Worm (Caenorhabditis elegans) whole organism, mixed stage, embryonic: ENCODE measurements around the gene gcy-8.

Source experiments
- M03D4.4 ChIP-seq: sonication (generic microtip); optimal IDR thresholded peaks from 2 replicates; lab custom pipeline; 2017; ENCODE audit warnings: mild to moderate bottlenecking, missing genetic modification characterization, missing compliant biosample characterization
- bed-3 ChIP-seq: fragments of 200-800 bp; sonication (Bioruptor generic); optimal IDR thresholded peaks from 3 replicates; lab custom pipeline; 2018; ENCODE audit warnings: mild to moderate bottlenecking, missing genetic modification characterization, moderate library complexity, missing compliant biosample characterization
- blmp-1 ChIP-seq: fragments of 150-350 bp; optimal IDR thresholded peaks from 2 replicates; lab custom pipeline; 2014; ENCODE audit warnings: missing biosample characterization, missing genetic modification characterization
- ceh-43 ChIP-seq: fragments of 200-800 bp; sonication (Bioruptor generic); optimal IDR thresholded peaks from 2 replicates; lab custom pipeline; 2018; ENCODE audit warnings: mild to moderate bottlenecking, missing genetic modification characterization, moderate library complexity, missing compliant biosample characterization
- ces-1 ChIP-seq: fragments of 150-350 bp; optimal IDR thresholded peaks from 2 replicates; lab custom pipeline; 2014; ENCODE audit warnings: missing biosample characterization, missing genetic modification reagents, missing genetic modification characterization
- cnd-1 ChIP-seq: fragments of 200-800 bp; sonication (Bioruptor generic); optimal IDR thresholded peaks from 2 replicates; lab custom pipeline; 2018; ENCODE audit warnings: mild to moderate bottlenecking, missing genetic modification characterization, missing compliant biosample characterization
- drap-1 ChIP-seq: fragments of 200-800 bp; sonication (Bioruptor generic); optimal IDR thresholded peaks from 3 replicates; lab custom pipeline; 2018; ENCODE audit warnings: mild to moderate bottlenecking, missing genetic modification characterization, missing compliant biosample characterization
- elt-1 ChIP-seq: sonication (generic microtip); optimal IDR thresholded peaks from 2 replicates; lab custom pipeline; 2017; ENCODE audit warnings: missing genetic modification characterization, mild to moderate bottlenecking, missing compliant biosample characterization, antibody characterized with exemption, moderate library complexity, borderline replicate concordance; ENCODE audit not compliant: insufficient read depth
- elt-3 ChIP-seq: fragments of 150-350 bp; optimal IDR thresholded peaks from 2 replicates; lab custom pipeline; 2014; ENCODE audit warnings: missing biosample characterization, missing genetic modification characterization
- flh-1 ChIP-seq: fragments of 200-800 bp; sonication (Bioruptor generic); optimal IDR thresholded peaks from 2 replicates; lab custom pipeline; 2018; ENCODE audit warnings: mild to moderate bottlenecking, missing genetic modification characterization, moderate library complexity, missing compliant biosample characterization
- hlh-1 ChIP-seq: fragments of 150-350 bp; optimal IDR thresholded peaks from 2 replicates; lab custom pipeline; 2014; ENCODE audit warnings: missing biosample characterization, missing genetic modification reagents, missing genetic modification characterization
- lin-13 ChIP-seq: fragments of 150-350 bp; optimal IDR thresholded peaks from 2 replicates; lab custom pipeline; 2014; ENCODE audit warnings: missing biosample characterization, missing genetic modification characterization
- lin-32 ChIP-seq: fragments of 200-800 bp; sonication (Bioruptor generic); optimal IDR thresholded peaks from 2 replicates; lab custom pipeline; 2018; ENCODE audit warnings: mild to moderate bottlenecking, missing genetic modification characterization, missing compliant biosample characterization
- lsy-2 ChIP-seq: fragments of 150-350 bp; optimal IDR thresholded peaks from 2 replicates; lab custom pipeline; 2014; ENCODE audit warnings: missing biosample characterization, missing genetic modification characterization
- mab-5 ChIP-seq: fragments of 150-350 bp; optimal IDR thresholded peaks from 2 replicates; lab custom pipeline; 2014; ENCODE audit warnings: missing biosample characterization, missing genetic modification characterization
- mep-1 ChIP-seq: fragments of 150-350 bp; optimal IDR thresholded peaks from 2 replicates; lab custom pipeline; 2017; ENCODE audit warnings: missing biosample characterization, missing genetic modification reagents, missing genetic modification characterization, inconsistent platforms
- mls-2 ChIP-seq: sonication (generic microtip); optimal IDR thresholded peaks from 2 replicates; lab custom pipeline; 2016; ENCODE audit warnings: mild to moderate bottlenecking, missing genetic modification characterization, moderate library complexity, missing compliant biosample characterization
- nhr-12 ChIP-seq: fragments of 150-350 bp; optimal IDR thresholded peaks from 2 replicates; lab custom pipeline; 2014; ENCODE audit warnings: missing biosample characterization, missing genetic modification characterization
- nhr-237 ChIP-seq: fragments of 150-350 bp; optimal IDR thresholded peaks from 2 replicates; lab custom pipeline; 2014; ENCODE audit warnings: missing biosample characterization, missing genetic modification characterization
- nhr-28 ChIP-seq: fragments of 150-350 bp; optimal IDR thresholded peaks from 2 replicates; lab custom pipeline; 2014; ENCODE audit warnings: missing biosample characterization, missing genetic modification characterization
- nhr-76 ChIP-seq: sonication (generic microtip); optimal IDR thresholded peaks from 2 replicates; lab custom pipeline; 2017; ENCODE audit warnings: missing biosample characterization, missing genetic modification characterization
- pha-4 ChIP-seq: fragments of 150-350 bp; optimal IDR thresholded peaks from 2 replicates; lab custom pipeline; 2018; ENCODE audit warnings: missing biosample characterization, missing genetic modification reagents, missing genetic modification characterization
- sem-2 ChIP-seq: fragments of 200-800 bp; sonication (Bioruptor generic); optimal IDR thresholded peaks from 2 replicates; lab custom pipeline; 2018; ENCODE audit warnings: mild to moderate bottlenecking, missing genetic modification characterization, missing compliant biosample characterization
- snpc-4 ChIP-seq: fragments of 150-350 bp; optimal IDR thresholded peaks from 2 replicates; lab custom pipeline; 2014; ENCODE audit warnings: missing biosample characterization, missing genetic modification characterization
- sptf-1 ChIP-seq: sonication (generic microtip); optimal IDR thresholded peaks from 2 replicates; lab custom pipeline; 2017; ENCODE audit warnings: mild to moderate bottlenecking, missing genetic modification characterization, moderate library complexity, missing compliant biosample characterization
- tbx-8 ChIP-seq: fragments of 200-800 bp; sonication (Bioruptor generic); optimal IDR thresholded peaks from 2 replicates; lab custom pipeline; 2018; ENCODE audit warnings: mild to moderate bottlenecking, missing genetic modification characterization, moderate library complexity, missing compliant biosample characterization
- unc-120 ChIP-seq: sonication (generic microtip); optimal IDR thresholded peaks from 2 replicates; lab custom pipeline; 2017; ENCODE audit warnings: missing genetic modification characterization, missing compliant biosample characterization; ENCODE audit not compliant: poor library complexity, severe bottlenecking
- unc-62 ChIP-seq: fragments of 150-350 bp; optimal IDR thresholded peaks from 2 replicates; lab custom pipeline; 2014; ENCODE audit warnings: missing biosample characterization, missing genetic modification reagents, missing genetic modification characterization
- zip-8 ChIP-seq: fragments of 150-350 bp; optimal IDR thresholded peaks from 2 replicates; lab custom pipeline; 2014; ENCODE audit warnings: missing biosample characterization, missing genetic modification characterization
- ztf-11 ChIP-seq: fragments of 150-350 bp; optimal IDR thresholded peaks from 2 replicates; lab custom pipeline; 2014; ENCODE audit warnings: missing biosample characterization, missing genetic modification characterization

gcy-8 gene

DNA sequence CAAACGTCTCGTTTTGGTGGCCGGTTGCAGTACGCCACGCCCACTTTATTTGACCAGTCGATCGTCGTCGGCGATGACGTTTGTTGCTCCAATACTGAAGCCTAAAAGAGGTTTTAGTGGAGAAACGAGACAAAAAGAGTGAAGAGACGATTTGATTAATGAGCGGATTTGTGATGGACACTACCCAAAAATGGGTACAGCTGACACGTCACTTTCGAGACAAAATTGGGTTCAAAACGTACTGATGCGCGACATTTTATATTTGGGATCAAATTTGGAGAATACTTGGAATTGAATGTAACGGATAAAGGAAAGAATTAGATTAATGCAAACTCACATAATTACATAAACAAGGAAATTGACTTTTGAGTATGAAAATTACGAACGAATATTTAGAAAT is 30.5 kb upstream of the gcy-8 start, which contains the start of gene ilys-4:
Gene ilys-4, minus strand, starts transcription at position 101 of the 400 bp plus-strand sequence.
- TF ChIP-seq bed-3 (no peak), sptf-1 (tag; lab: Kevin White, UChicago) (no peak), zip-8 (tag; lab: Kevin White, UChicago) (no peak), ceh-43 (GFP tag; lab: Kevin White, UChicago) (no peak), snpc-4 (tag; lab: Kevin White, UChicago) (no peak), lin-13 (tag; lab: Kevin White, UChicago) (no peak), cnd-1 (tag; lab: Kevin White, UChicago) (no peak), unc-120 (no peak), tbx-8 (GFP tag; lab: Kevin White, UChicago) (no peak), flh-1 (GFP tag; lab: Kevin White, UChicago) (no peak), nhr-12 (tag; lab: Kevin White, UChicago) (no peak), unc-62 (GFP tag; lab: Kevin White, UChicago) (no peak), nhr-237 (tag; lab: Kevin White, UChicago) (no peak), drap-1 (GFP tag; lab: Kevin White, UChicago) (no peak), mab-5 (tag; lab: Kevin White, UChicago) (no peak), sem-2 (GFP tag; lab: Kevin White, UChicago) (no peak), M03D4.4 (no peak), lsy-2 (tag; lab: Kevin White, UChicago) (no peak), nhr-76 (tag; lab: Kevin White, UChicago) (no peak), hlh-1 (no peak)

DNA sequence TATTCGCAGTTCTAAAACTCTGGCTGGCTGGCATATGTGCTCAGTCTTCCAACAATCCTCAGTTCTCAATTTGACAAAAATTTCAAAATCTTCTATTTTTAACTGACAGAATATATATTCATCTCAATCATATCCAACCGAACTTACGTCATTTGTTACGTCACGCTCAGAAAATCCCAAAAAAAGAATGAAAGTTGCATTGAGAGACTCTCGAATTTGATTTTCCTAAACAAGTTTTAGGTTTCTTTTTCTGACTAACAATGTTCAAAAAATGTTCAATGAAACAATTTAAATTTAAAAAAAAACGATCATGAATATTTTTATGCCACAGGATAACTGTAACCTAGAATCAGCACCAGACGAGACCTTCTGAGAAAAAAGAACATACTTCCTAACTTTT is 30.0 kb upstream of the gcy-8 start:
- no peak for TF ChIP-seq nhr-237 (tag; lab: Kevin White, UChicago)
- TF ChIP-seq nhr-28 (tag; lab: Kevin White, UChicago) = no peak
- TF ChIP-seq mls-2 (tag; lab: Kevin White, UChicago) = no peak
- TF ChIP-seq lin-32 (GFP tag; lab: Kevin White, UChicago) = no peak
- TF ChIP-seq unc-62 (GFP tag; lab: Kevin White, UChicago) = no peak
- TF ChIP-seq zip-8 (tag; lab: Kevin White, UChicago) = peak; percentile 96
- no peak for TF ChIP-seq snpc-4 (tag; lab: Kevin White, UChicago)
- TF ChIP-seq M03D4.4 = no peak
- TF ChIP-seq, all 35 proteins: peak for 1

DNA sequence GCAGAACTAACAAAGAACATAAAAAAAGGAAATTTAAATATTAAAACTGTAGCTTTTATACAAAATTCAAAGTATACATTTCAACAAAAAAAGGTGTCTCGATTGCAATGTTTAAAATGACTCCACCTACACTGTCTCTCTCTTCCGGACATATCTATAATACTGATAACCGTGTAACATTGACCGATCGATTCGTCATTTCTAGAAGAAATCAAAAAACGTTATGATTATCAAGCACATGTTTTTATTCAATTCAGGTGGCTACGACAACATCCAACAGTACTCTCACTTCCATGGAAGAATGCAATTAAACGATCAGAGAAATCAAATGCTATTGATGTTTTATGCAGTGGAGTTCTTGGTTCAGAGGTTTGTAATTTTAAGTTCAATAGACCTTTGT is 29.5 kb upstream of the gcy-8 start:
- TF ChIP-seq tbx-8 (GFP tag; lab: Kevin White, UChicago) = no peak
- TF ChIP-seq unc-120 = no peak
- no peak for TF ChIP-seq ceh-43 (GFP tag; lab: Kevin White, UChicago)

DNA sequence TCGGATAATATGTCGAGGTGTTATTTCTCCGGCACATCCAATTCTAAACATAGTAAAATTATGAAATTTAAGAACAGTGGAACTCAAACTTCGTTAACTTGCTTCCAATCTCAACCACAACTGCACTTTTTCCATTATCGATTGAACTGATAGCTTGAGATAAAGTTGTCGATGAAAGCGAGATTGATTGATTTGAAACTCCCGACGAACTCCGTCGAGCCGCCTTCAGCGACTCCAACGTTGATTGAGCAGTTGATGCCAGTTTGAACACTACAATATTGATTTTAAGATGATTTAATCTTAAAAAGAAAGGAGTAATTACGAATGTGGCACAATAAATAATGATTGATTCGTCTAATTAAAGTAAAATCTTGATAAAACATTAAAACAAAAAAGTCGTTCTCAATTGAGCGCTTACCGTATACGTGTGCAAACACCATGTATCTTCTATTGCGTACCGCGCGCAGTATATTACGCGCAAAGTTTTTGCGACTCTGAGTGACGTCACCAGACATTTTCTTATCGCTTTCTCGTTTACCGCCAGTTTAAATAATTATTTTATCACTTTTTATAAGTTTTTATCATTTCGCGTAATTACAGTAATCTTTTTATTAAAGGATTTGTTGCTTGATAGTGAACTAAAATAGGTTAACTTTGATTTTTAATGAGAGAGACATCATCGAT is 25.6 kb upstream of the gcy-8 start, which contains the start of gene arp-11:
Gene arp-11, minus strand, starts transcription at position 51 of the 684 bp plus-strand sequence.
- TF ChIP-seq sptf-1 (tag; lab: Kevin White, UChicago) (no peak), elt-1 (tag; lab: Kevin White, UChicago) (no peak), ces-1 (GFP tag; lab: Kevin White, UChicago) (peak; percentile 49), ztf-11 (no peak), bed-3 (no peak), blmp-1 (no peak), pha-4 (tag; lab: Kevin White, UChicago) (peak; percentile 37), lsy-2 (tag; lab: Kevin White, UChicago) (peak; percentile 96), unc-120 (peak; percentile 25), mep-1 (tag; lab: Kevin White, UChicago) (peak; percentile 71), nhr-237 (tag; lab: Kevin White, UChicago) (peak; percentile 55)

DNA sequence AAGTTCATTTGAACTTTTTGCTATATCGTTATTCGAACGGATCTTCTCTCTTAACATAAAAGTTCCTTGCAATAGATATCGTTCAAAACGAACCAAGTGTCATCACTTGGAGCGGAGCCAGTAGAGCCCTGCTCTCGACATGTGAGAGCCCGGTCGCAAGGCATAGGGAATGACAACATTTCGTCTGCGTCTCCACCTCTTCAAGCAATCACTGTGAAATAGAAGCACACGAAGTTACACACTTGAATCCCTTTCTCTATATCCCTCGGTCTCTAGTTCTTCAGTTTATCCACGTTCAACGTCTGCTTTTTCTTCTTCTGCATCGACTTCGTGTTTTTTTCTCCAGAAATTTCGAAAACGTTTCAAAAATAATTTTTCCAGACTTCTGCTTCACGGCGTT is 24.6 kb upstream of the gcy-8 start, which contains the start of gene C49H3.6:
Gene C49H3.6, plus strand, starts transcription at position 380 of the 400 bp plus-strand sequence.
- TF ChIP-seq elt-1 (tag; lab: Kevin White, UChicago) (no peak), ces-1 (GFP tag; lab: Kevin White, UChicago) (peak; percentile 52), elt-3 (tag; lab: Kevin White, UChicago) (no peak), blmp-1 (no peak), sptf-1 (tag; lab: Kevin White, UChicago) (no peak), hlh-1 (peak; percentile 30), cnd-1 (tag; lab: Kevin White, UChicago) (no peak)
